Worm (Caenorhabditis elegans) whole organism, L2 larva: ENCODE results near the gene folr-1.

Experiments
- R02D3.7 ChIP-seq: fragments of 150-350 bp; optimal IDR thresholded peaks from 2 replicates; lab custom pipeline; 2014; ENCODE audit warnings: missing biosample characterization, missing genetic modification characterization
- Y55F3AM.14 ChIP-seq: fragments of 200-800 bp; sonication (Bioruptor generic); optimal IDR thresholded peaks from 2 replicates; lab custom pipeline; 2018; ENCODE audit warnings: mild to moderate bottlenecking, missing genetic modification characterization, missing compliant biosample characterization
- aly-2 ChIP-seq: fragments of 150-350 bp; optimal IDR thresholded peaks from 2 replicates; lab custom pipeline; 2014; ENCODE audit warnings: missing biosample characterization, missing genetic modification characterization
- ama-1 ChIP-seq: fragments of 150-350 bp; optimal IDR thresholded peaks from 2 replicates; lab custom pipeline; 2018; ENCODE audit warnings: inconsistent platforms
- blmp-1 ChIP-seq: sonication (generic microtip); optimal IDR thresholded peaks from 2 replicates; lab custom pipeline; 2017; ENCODE audit warnings: missing genetic modification characterization, mild to moderate bottlenecking, missing compliant biosample characterization, antibody characterized with exemption, moderate library complexity; ENCODE audit not compliant: insufficient read depth
- dmd-4 ChIP-seq: sonication (generic microtip); optimal IDR thresholded peaks from 2 replicates; lab custom pipeline; 2017; ENCODE audit warnings: missing biosample characterization, missing genetic modification characterization
- egl-27 ChIP-seq: sonication (generic microtip); optimal IDR thresholded peaks from 3 replicates; lab custom pipeline; 2017; ENCODE audit warnings: missing biosample characterization, missing genetic modification reagents, missing genetic modification characterization
- fos-1 ChIP-seq: fragments of 150-350 bp; optimal IDR thresholded peaks from 2 replicates; lab custom pipeline; 2014; ENCODE audit warnings: missing biosample characterization, missing genetic modification characterization
- mbf-1 ChIP-seq: sonication (generic microtip); optimal IDR thresholded peaks from 2 replicates; lab custom pipeline; 2017; ENCODE audit warnings: missing biosample characterization, missing genetic modification characterization
- nhr-77 ChIP-seq: fragments of 150-350 bp; optimal IDR thresholded peaks from 2 replicates; lab custom pipeline; 2014; ENCODE audit warnings: missing biosample characterization, missing genetic modification characterization
- unc-62 ChIP-seq: fragments of 150-350 bp; optimal IDR thresholded peaks from 2 replicates; lab custom pipeline; 2014; ENCODE audit warnings: missing biosample characterization, missing genetic modification reagents, missing genetic modification characterization
- zag-1 ChIP-seq: fragments of 150-350 bp; optimal IDR thresholded peaks from 2 replicates; lab custom pipeline; 2014; ENCODE audit warnings: missing biosample characterization, missing genetic modification characterization
- ztf-11 ChIP-seq: sonication (generic microtip); optimal IDR thresholded peaks from 2 replicates; lab custom pipeline; 2017; ENCODE audit warnings: missing biosample characterization, missing genetic modification characterization
- ztf-4 ChIP-seq: fragments of 150-350 bp; optimal IDR thresholded peaks from 2 replicates; lab custom pipeline; 2014; ENCODE audit warnings: missing biosample characterization, missing genetic modification characterization

ce11 chrX:9948528-9948927, 29.4 kb downstream of the folr-1 start:
- no peak for TF ChIP-seq aly-2 (tag; lab: Kevin White, UChicago)
- no peak for TF ChIP-seq ama-1 (lab: Kevin White, UChicago)
- TF ChIP-seq blmp-1 (tag; lab: Kevin White, UChicago): no peak
- no peak for TF ChIP-seq Y55F3AM.14
- no peak for TF ChIP-seq egl-27 (tag; lab: Kevin White, UChicago)
- no peak for TF ChIP-seq zag-1
- no peak for TF ChIP-seq ztf-4 (tag; lab: Kevin White, UChicago)
- no peak for TF ChIP-seq mbf-1 (tag; lab: Kevin White, UChicago)
- no peak for TF ChIP-seq dmd-4 (tag; lab: Kevin White, UChicago)
- TF ChIP-seq R02D3.7 (tag; lab: Kevin White, UChicago): no peak
- no peak for TF ChIP-seq nhr-77
- no peak for TF ChIP-seq unc-62
- TF ChIP-seq ztf-11: no peak
- TF ChIP-seq fos-1: no peak
